Worm (Caenorhabditis elegans) whole organism, L1 larva: Measurements from ENCODE around the gene C14F11.4.

Experiments used
- F16B12.6 ChIP-seq: fragments of 150-350 bp; optimal IDR thresholded peaks from 2 replicates; lab custom pipeline; 2014; ENCODE audit warnings: missing biosample characterization, missing genetic modification characterization
- Y116A8C.19 ChIP-seq: sonication (generic microtip); optimal IDR thresholded peaks from 2 replicates; lab custom pipeline; 2016; ENCODE audit warnings: missing compliant biosample characterization, missing genetic modification characterization, borderline replicate concordance
- ama-1 ChIP-seq: fragments of 150-350 bp; optimal IDR thresholded peaks from 2 replicates; lab custom pipeline; 2014
- ceh-63 ChIP-seq: fragments of 200-800 bp; sonication (Bioruptor generic); optimal IDR thresholded peaks from 2 replicates; lab custom pipeline; 2018; ENCODE audit warnings: mild to moderate bottlenecking, missing genetic modification characterization, missing compliant biosample characterization
- ceh-8 ChIP-seq: fragments of 200-800 bp; sonication (Bioruptor generic); optimal IDR thresholded peaks from 2 replicates; lab custom pipeline; 2018; ENCODE audit warnings: mild to moderate bottlenecking, missing genetic modification characterization, moderate library complexity, missing compliant biosample characterization
- ceh-88 ChIP-seq: fragments of 200-800 bp; sonication (Bioruptor generic); IDR thresholded peaks from 2 replicates; pipeline ENCODE4 v1.3.6; 2022; ENCODE audit warnings: missing genetic modification characterization, missing compliant biosample characterization
- ces-1 ChIP-seq: fragments of 150-350 bp; optimal IDR thresholded peaks from 2 replicates; lab custom pipeline; 2014; ENCODE audit warnings: missing biosample characterization, missing genetic modification reagents, missing genetic modification characterization
- dpl-1 ChIP-seq, 3 experiments: fragments of 150-350 bp in 2 of 3; sonication (generic microtip) in 1 of 3; optimal IDR thresholded peaks; 2 replicates each; lab custom pipeline; 2014 to 2017; ENCODE audit warnings: missing biosample characterization in 3 of 3, missing genetic modification characterization in 3 of 3, missing genetic modification reagents in 3 of 3
- efl-1 ChIP-seq, 4 experiments: fragments of 150-350 bp; optimal IDR thresholded peaks in 3 of 4; peaks in 1 of 4; 1 replicate in 1 of 4; 2 replicates in 3 of 4; lab custom pipeline; 2014; ENCODE audit warnings: missing biosample characterization in 2 of 4, missing genetic modification characterization in 2 of 4, missing genetic modification reagents in 2 of 4
- egl-13 ChIP-seq: sonication (generic microtip); optimal IDR thresholded peaks from 2 replicates; lab custom pipeline; 2016; ENCODE audit warnings: missing genotype, missing genetic modification reagents, missing genetic modification characterization, missing compliant biosample characterization
- egl-27 ChIP-seq, 2 experiments: fragments of 150-350 bp in 1 of 2; sonication (generic microtip); optimal IDR thresholded peaks; 3 replicates each; lab custom pipeline; 2017 to 2018; ENCODE audit warnings: missing biosample characterization in 2 of 2, missing genetic modification characterization in 2 of 2, missing genetic modification reagents in 2 of 2
- fkh-4 ChIP-seq: sonication (generic microtip); optimal IDR thresholded peaks from 2 replicates; lab custom pipeline; 2016; ENCODE audit warnings: missing compliant biosample characterization, missing genetic modification characterization, borderline replicate concordance
- fkh-8 ChIP-seq: sonication (generic microtip); optimal IDR thresholded peaks from 2 replicates; lab custom pipeline; 2016; ENCODE audit warnings: mild to moderate bottlenecking, missing genetic modification characterization, missing compliant biosample characterization
- grh-1 ChIP-seq: fragments of 200-800 bp; sonication (Bioruptor generic); IDR thresholded peaks from 2 replicates; pipeline ENCODE4 v1.3.6; 2022; ENCODE audit warnings: missing genetic modification reagents, missing genetic modification characterization, missing compliant biosample characterization
- hlh-4 ChIP-seq: sonication (generic microtip); optimal IDR thresholded peaks from 2 replicates; lab custom pipeline; 2016; ENCODE audit warnings: mild to moderate bottlenecking, missing genetic modification characterization, missing compliant biosample characterization
- jun-1 ChIP-seq: fragments of 150-350 bp; optimal IDR thresholded peaks from 2 replicates; lab custom pipeline; 2014; ENCODE audit warnings: missing biosample characterization, missing genetic modification reagents, missing genetic modification characterization
- lin-14 ChIP-seq: fragments of 200-800 bp; sonication (Bioruptor generic); optimal IDR thresholded peaks from 2 replicates; lab custom pipeline; 2018; ENCODE audit warnings: mild to moderate bottlenecking, missing genetic modification characterization, moderate library complexity, missing compliant biosample characterization
- lin-35 ChIP-seq, 2 experiments: fragments of 150-350 bp; optimal IDR thresholded peaks; 2 replicates each; lab custom pipeline; 2014; ENCODE audit warnings: missing biosample characterization in 2 of 2, missing genetic modification characterization in 2 of 2, missing genetic modification reagents in 2 of 2
- lir-3 ChIP-seq: sonication (generic microtip); optimal IDR thresholded peaks from 2 replicates; lab custom pipeline; 2016; ENCODE audit warnings: mild to moderate bottlenecking, missing genetic modification characterization, moderate library complexity, missing compliant biosample characterization; ENCODE audit not compliant: poor library complexity
- lsy-2 ChIP-seq, 2 experiments: fragments of 150-350 bp; optimal IDR thresholded peaks; 2 replicates each; lab custom pipeline; 2014; ENCODE audit warnings: missing biosample characterization in 2 of 2, missing genetic modification characterization in 2 of 2
- mab-9 ChIP-seq: fragments of 200-800 bp; sonication (Bioruptor generic); IDR thresholded peaks from 2 replicates; pipeline ENCODE4 v1.3.6; 2022; ENCODE audit warnings: missing genetic modification reagents, missing genetic modification characterization, missing compliant biosample characterization
- mdl-1 ChIP-seq, 2 experiments: fragments of 150-350 bp; optimal IDR thresholded peaks; 2 replicates each; lab custom pipeline; 2014 to 2017; ENCODE audit warnings: missing biosample characterization in 2 of 2, missing genetic modification characterization in 2 of 2, inconsistent platforms in 1 of 2
- mep-1 ChIP-seq: fragments of 150-350 bp; optimal IDR thresholded peaks from 2 replicates; lab custom pipeline; 2014; ENCODE audit warnings: missing biosample characterization, missing genetic modification characterization
- nhr-11 ChIP-seq: fragments of 150-350 bp; optimal IDR thresholded peaks from 2 replicates; lab custom pipeline; 2014; ENCODE audit warnings: missing biosample characterization, missing genetic modification characterization
- nhr-12 ChIP-seq: sonication (generic microtip); optimal IDR thresholded peaks from 2 replicates; lab custom pipeline; 2017; ENCODE audit warnings: missing biosample characterization, missing genetic modification characterization
- nhr-20 ChIP-seq: sonication (generic microtip); optimal IDR thresholded peaks from 2 replicates; lab custom pipeline; 2016; ENCODE audit warnings: mild to moderate bottlenecking, missing genetic modification characterization, missing compliant biosample characterization
- nhr-71 ChIP-seq: sonication (generic microtip); optimal IDR thresholded peaks from 2 replicates; lab custom pipeline; 2016; ENCODE audit warnings: mild to moderate bottlenecking, missing genetic modification characterization, moderate library complexity, missing compliant biosample characterization
- nhr-77 ChIP-seq: fragments of 150-350 bp; optimal IDR thresholded peaks from 2 replicates; lab custom pipeline; 2014; ENCODE audit warnings: missing biosample characterization, missing genetic modification characterization
- nhr-84 ChIP-seq: sonication (generic microtip); optimal IDR thresholded peaks from 2 replicates; lab custom pipeline; 2017; ENCODE audit warnings: missing biosample characterization, missing genetic modification characterization
- nhr-90 ChIP-seq: sonication (generic microtip); optimal IDR thresholded peaks from 2 replicates; lab custom pipeline; 2016; ENCODE audit warnings: mild to moderate bottlenecking, missing genetic modification characterization, missing compliant biosample characterization; ENCODE audit not compliant: poor library complexity
- rnt-1 ChIP-seq: sonication (generic microtip); optimal IDR thresholded peaks from 2 replicates; lab custom pipeline; 2016; ENCODE audit warnings: mild to moderate bottlenecking, missing genetic modification characterization, moderate library complexity, missing compliant biosample characterization
- skn-1 ChIP-seq: fragments of 150-350 bp; optimal IDR thresholded peaks from 2 replicates; lab custom pipeline; 2014; ENCODE audit warnings: missing biosample characterization, missing genetic modification characterization
- snu-23 ChIP-seq: sonication (generic microtip); optimal IDR thresholded peaks from 2 replicates; lab custom pipeline; 2016; ENCODE audit warnings: missing genetic modification characterization, missing compliant biosample characterization
- sox-4 ChIP-seq: sonication (generic microtip); optimal IDR thresholded peaks from 2 replicates; lab custom pipeline; 2016; ENCODE audit warnings: missing genetic modification characterization, missing compliant biosample characterization
- sup-37 ChIP-seq: fragments of 200-800 bp; sonication (Bioruptor generic); optimal IDR thresholded peaks from 2 replicates; lab custom pipeline; 2018; ENCODE audit warnings: mild to moderate bottlenecking, missing genetic modification characterization, missing compliant biosample characterization
- swsn-7 ChIP-seq: sonication (generic microtip); optimal IDR thresholded peaks from 2 replicates; lab custom pipeline; 2016; ENCODE audit warnings: missing genetic modification characterization, missing compliant biosample characterization
- tbx-2 ChIP-seq: sonication (generic microtip); optimal IDR thresholded peaks from 2 replicates; lab custom pipeline; 2016; ENCODE audit warnings: missing genetic modification characterization, missing compliant biosample characterization
- unc-62 ChIP-seq: fragments of 150-350 bp; optimal IDR thresholded peaks from 2 replicates; lab custom pipeline; 2014; ENCODE audit warnings: missing biosample characterization, missing genetic modification reagents, missing genetic modification characterization
- unc-86 ChIP-seq: sonication (generic microtip); optimal IDR thresholded peaks from 2 replicates; lab custom pipeline; 2016; ENCODE audit warnings: missing genetic modification characterization, missing compliant biosample characterization
- vab-15 ChIP-seq: sonication (generic microtip); optimal IDR thresholded peaks from 2 replicates; lab custom pipeline; 2017; ENCODE audit warnings: missing genotype, mild to moderate bottlenecking, missing genetic modification characterization, missing compliant biosample characterization
- xbp-1 ChIP-seq: sonication (generic microtip); optimal IDR thresholded peaks from 2 replicates; lab custom pipeline; 2016; ENCODE audit warnings: missing genetic modification characterization, missing compliant biosample characterization
- zag-1 ChIP-seq: fragments of 150-350 bp; optimal IDR thresholded peaks from 2 replicates; lab custom pipeline; 2014; ENCODE audit warnings: missing biosample characterization, missing genetic modification characterization
- ztf-11 ChIP-seq, 2 experiments: sonication (generic microtip); optimal IDR thresholded peaks; 2 replicates each; lab custom pipeline; 2016 to 2017; ENCODE audit warnings: missing genetic modification characterization in 2 of 2, missing biosample characterization in 1 of 2, missing compliant biosample characterization in 1 of 2
- ztf-4 ChIP-seq: fragments of 150-350 bp; optimal IDR thresholded peaks from 2 replicates; lab custom pipeline; 2014; ENCODE audit warnings: missing biosample characterization, missing genetic modification characterization

Gene C14F11.4

ce11 chrX:6253566-6253898, 20.7 kb upstream of the C14F11.4 start:
- TF ChIP-seq lin-14 (GFP tag; lab: Kevin White, UChicago) = no peak
- TF ChIP-seq zag-1 (tag; lab: Kevin White, UChicago) = no peak
- TF ChIP-seq mdl-1 (tag; optimal IDR thresholded peaks at IDR 0.05; lab: Kevin White, UChicago) = no peak
- no peak for TF ChIP-seq fkh-8
- TF ChIP-seq mep-1 (tag; lab: Kevin White, UChicago) = peak; percentile 36
- no peak for TF ChIP-seq egl-27 (tag; optimal IDR thresholded peaks at IDR 0.05; lab: Kevin White, UChicago)
- no peak for TF ChIP-seq hlh-4
- no peak for TF ChIP-seq Y116A8C.19 (tag; lab: Kevin White, UChicago)
- TF ChIP-seq unc-86 (tag; lab: Kevin White, UChicago) = no peak
- no peak for TF ChIP-seq nhr-77
- peak; percentile 19 for TF ChIP-seq snu-23
- no peak for TF ChIP-seq dpl-1 (GFP tag; optimal IDR thresholded peaks at IDR 0.05; lab: Kevin White, UChicago)
- peak in 1 of 2 experiments; percentile 37 for TF ChIP-seq lsy-2 (tag; optimal IDR thresholded peaks at IDR 0.05; lab: Kevin White, UChicago)

- TF ChIP-seq ces-1 (no peak), ceh-88 (peak; percentile 17), ama-1 (no peak), nhr-11 (tag; lab: Kevin White, UChicago) (no peak), vab-15 (tag; lab: Kevin White, UChicago) (no peak), efl-1 (optimal IDR thresholded peaks at IDR 0.05; lab: Kevin White, UChicago) (no peak), efl-1 (GFP tag; optimal IDR thresholded peaks at IDR 0.05 in 1 of 2; lab: Kevin White, UChicago) (peak in 1 of 2 experiments; percentile 50), jun-1 (tag; lab: Kevin White, UChicago) (no peak), rnt-1 (peak; percentile 16), nhr-84 (tag; lab: Kevin White, UChicago) (no peak), skn-1 (tag; lab: Kevin White, UChicago) (no peak)
Observed at ce11 chrX:6253160-6253559, 20.3 kb upstream of the C14F11.4 start.

- TF ChIP-seq ceh-8 (GFP tag; lab: Kevin White, UChicago) = no peak
- no peak for TF ChIP-seq ceh-63 (GFP tag; lab: Kevin White, UChicago)
- peak; percentile 9 for TF ChIP-seq rnt-1
- TF ChIP-seq nhr-20 (tag; lab: Kevin White, UChicago) = peak; percentile 11
- TF ChIP-seq F16B12.6 (tag; lab: Kevin White, UChicago) = no peak
- peak; percentile 3 for TF ChIP-seq swsn-7 (tag; lab: Kevin White, UChicago)
- no peak for TF ChIP-seq skn-1 (tag; lab: Kevin White, UChicago)
- TF ChIP-seq hlh-4 = no peak
- no peak for TF ChIP-seq nhr-84 (tag; lab: Kevin White, UChicago)
- no peak for TF ChIP-seq mdl-1 (tag; optimal IDR thresholded peaks at IDR 0.05; lab: Kevin White, UChicago)
- TF ChIP-seq nhr-77 = no peak
- TF ChIP-seq grh-1 (GFP tag; lab: Robert Waterston, UW) = no peak
- TF ChIP-seq egl-13 (tag; lab: Kevin White, UChicago) = no peak
- no peak for TF ChIP-seq ztf-11 (tag; optimal IDR thresholded peaks at IDR 0.05; lab: Kevin White, UChicago)
Observed at ce11 chrX:6252752-6253151, 19.9 kb upstream of the C14F11.4 start.

ce11 chrX:6251947-6252617, 19.2 kb upstream of the C14F11.4 start:
- TF ChIP-seq unc-62 (GFP tag; lab: Kevin White, UChicago) (no peak), mab-9 (GFP tag; lab: Robert Waterston, UW) (peak; percentile 29; the same call in 1 of the 2 replicates), ztf-4 (tag; lab: Kevin White, UChicago) (peak; percentile 32), rnt-1 (peak; percentile 68), nhr-12 (no peak), xbp-1 (tag; lab: Kevin White, UChicago) (peak; percentile 62), ama-1 (peak; percentile 98), nhr-71 (tag; lab: Kevin White, UChicago) (peak; percentile 76), tbx-2 (tag; lab: Kevin White, UChicago) (peak; percentile 28), grh-1 (GFP tag; lab: Robert Waterston, UW) (0 out of 2 replicates have a peak, but pooled peaks have one; percentile 40), jun-1 (tag; lab: Kevin White, UChicago) (peak; percentile 24), dpl-1 (GFP tag; optimal IDR thresholded peaks at IDR 0.05; lab: Kevin White, UChicago) (no peak), swsn-7 (tag; lab: Kevin White, UChicago) (peak; percentile 49), lin-35 (GFP tag; optimal IDR thresholded peaks at IDR 0.05; lab: Kevin White, UChicago) (peak; percentile 12 to 61), nhr-90 (peak; percentile 74), sox-4 (tag; lab: Kevin White, UChicago) (no peak), ces-1 (no peak), mep-1 (tag; lab: Kevin White, UChicago) (no peak), fkh-4 (tag; lab: Kevin White, UChicago) (no peak), ceh-8 (GFP tag; lab: Kevin White, UChicago) (peak; percentile 14), mdl-1 (tag; optimal IDR thresholded peaks at IDR 0.05; lab: Kevin White, UChicago) (peak in 1 of 2 experiments; percentile 34), lir-3 (tag; lab: Kevin White, UChicago) (peak; percentile 5), unc-86 (tag; lab: Kevin White, UChicago) (peak; percentile 38), sup-37 (GFP tag; lab: Kevin White, UChicago) (peak; percentile 17)
